Worm (Caenorhabditis elegans) whole organism, young adult: ENCODE data around the gene W01D2.3.

Experiments used
- B0019.2 ChIP-seq: fragments of 200-800 bp; sonication (Bioruptor generic); conservative IDR thresholded peaks from 2 replicates; pipeline ENCODE4 v1.3.6; 2022; ENCODE audit warnings: missing genetic modification reagents, missing genetic modification characterization, missing compliant biosample characterization
- B0261.1 ChIP-seq: sonication (generic microtip); optimal IDR thresholded peaks from 2 replicates; lab custom pipeline; 2016; ENCODE audit warnings: mild to moderate bottlenecking, missing genetic modification characterization, moderate library complexity, missing compliant biosample characterization
- B0336.3 ChIP-seq: fragments of 200-800 bp; sonication (Bioruptor generic); IDR thresholded peaks from 2 replicates; pipeline ENCODE4 v1.3.6; 2022; ENCODE audit warnings: missing genetic modification characterization, missing compliant biosample characterization
- F23B12.7 ChIP-seq: sonication (generic microtip); optimal IDR thresholded peaks from 2 replicates; lab custom pipeline; 2017; ENCODE audit warnings: missing genetic modification characterization, mild to moderate bottlenecking, missing compliant biosample characterization, antibody characterized with exemption, moderate library complexity; ENCODE audit not compliant: insufficient read depth
- F37B4.10 ChIP-seq: fragments of 200-800 bp; sonication (Bioruptor generic); IDR thresholded peaks from 2 replicates; pipeline ENCODE4 v1.3.6; 2022; ENCODE audit warnings: missing genetic modification characterization, missing compliant biosample characterization
- F57C9.4 ChIP-seq: sonication (generic microtip); optimal IDR thresholded peaks from 2 replicates; lab custom pipeline; 2017; ENCODE audit warnings: mild to moderate bottlenecking, missing genetic modification characterization, missing compliant biosample characterization
- ama-1 ChIP-seq, 3 experiments: fragments of 150-350 bp in 1 of 3; sonication (generic microtip) in 2 of 3; optimal IDR thresholded peaks; 2 replicates each; lab custom pipeline; 2014 to 2018; ENCODE audit warnings: missing biosample characterization in 2 of 3, missing genetic modification characterization in 2 of 3, missing genetic modification reagents in 2 of 3
- aptf-2 ChIP-seq: fragments of 200-800 bp; sonication (Bioruptor generic); conservative IDR thresholded peaks from 2 replicates; pipeline ENCODE4 v1.3.6; 2022; ENCODE audit warnings: missing genetic modification reagents, missing genetic modification characterization, missing compliant biosample characterization
- aptf-3 ChIP-seq: fragments of 200-800 bp; sonication (Bioruptor generic); IDR thresholded peaks from 2 replicates; pipeline ENCODE4 v1.3.6; 2022; ENCODE audit warnings: missing genetic modification characterization, missing compliant biosample characterization
- atf-7 ChIP-seq: sonication (generic microtip); optimal IDR thresholded peaks from 2 replicates; lab custom pipeline; 2017; ENCODE audit warnings: mild to moderate bottlenecking, missing genetic modification characterization, missing compliant biosample characterization
- bed-1 ChIP-seq: fragments of 200-800 bp; sonication (Bioruptor generic); IDR thresholded peaks from 2 replicates; pipeline ENCODE4 v1.3.6; 2022; ENCODE audit warnings: missing genetic modification reagents, missing genetic modification characterization, missing compliant biosample characterization
- bed-2 ChIP-seq: fragments of 200-800 bp; sonication (Bioruptor generic); IDR thresholded peaks from 2 replicates; pipeline ENCODE4 v1.3.6; 2022; ENCODE audit warnings: missing genetic modification reagents, missing genetic modification characterization, missing compliant biosample characterization
- cebp-2 ChIP-seq: fragments of 200-800 bp; sonication (Bioruptor generic); IDR thresholded peaks from 2 replicates; pipeline ENCODE4 v1.3.6; 2022; ENCODE audit warnings: missing genetic modification characterization, missing compliant biosample characterization
- ceh-40 ChIP-seq: fragments of 200-800 bp; sonication (Bioruptor generic); IDR thresholded peaks from 2 replicates; pipeline ENCODE4 v1.3.6; 2022; ENCODE audit warnings: missing genetic modification characterization, missing compliant biosample characterization
- ceh-79 ChIP-seq: sonication (generic microtip); optimal IDR thresholded peaks from 2 replicates; lab custom pipeline; 2017; ENCODE audit warnings: mild to moderate bottlenecking, missing genetic modification characterization, missing compliant biosample characterization
- dpl-1 ChIP-seq: fragments of 150-350 bp; optimal IDR thresholded peaks from 2 replicates; lab custom pipeline; 2014; ENCODE audit warnings: missing biosample characterization, missing genetic modification reagents, missing genetic modification characterization
- egl-18 ChIP-seq: fragments of 200-800 bp; sonication (Bioruptor generic); IDR thresholded peaks from 2 replicates; pipeline ENCODE4 v1.3.6; 2022; ENCODE audit warnings: missing genetic modification reagents, missing genetic modification characterization, missing compliant biosample characterization
- egrh-3 ChIP-seq: fragments of 200-800 bp; sonication (Bioruptor generic); IDR thresholded peaks from 2 replicates; pipeline ENCODE4 v1.3.6; 2022; ENCODE audit warnings: missing genetic modification reagents, missing genetic modification characterization, missing compliant biosample characterization
- fkh-3 ChIP-seq: sonication (generic microtip); optimal IDR thresholded peaks from 2 replicates; lab custom pipeline; 2016; ENCODE audit warnings: mild to moderate bottlenecking, missing genetic modification characterization, missing compliant biosample characterization
- hmg-20 ChIP-seq: fragments of 200-800 bp; sonication (Bioruptor generic); IDR thresholded peaks from 2 replicates; pipeline ENCODE4 v1.3.6; 2022; ENCODE audit warnings: missing genetic modification reagents, missing genetic modification characterization, missing compliant biosample characterization
- hrde-1 ChIP-seq: sonication (generic microtip); optimal IDR thresholded peaks from 2 replicates; lab custom pipeline; 2016; ENCODE audit warnings: missing genetic modification characterization, mild to moderate bottlenecking, missing compliant biosample characterization, moderate library complexity, missing genotype, missing genetic modification reagents, borderline replicate concordance
- let-526 ChIP-seq: fragments of 200-800 bp; sonication (Bioruptor generic); IDR thresholded peaks from 2 replicates; pipeline ENCODE4 v1.3.6; 2022; ENCODE audit warnings: missing genetic modification reagents, missing genetic modification characterization, missing compliant biosample characterization
- let-607 ChIP-seq, 2 experiments: fragments of 200-800 bp in 1 of 2; sonication (Bioruptor generic) in 1 of 2; sonication (generic microtip) in 1 of 2; optimal IDR thresholded peaks; 2 replicates each; lab custom pipeline; 2016 to 2018; ENCODE audit warnings: mild to moderate bottlenecking in 2 of 2, missing compliant biosample characterization in 2 of 2, missing genetic modification characterization in 2 of 2, moderate library complexity in 2 of 2, missing genotype in 1 of 2
- lin-26 ChIP-seq: fragments of 200-800 bp; sonication (Bioruptor generic); IDR thresholded peaks from 2 replicates; pipeline ENCODE4 v1.3.6; 2022; ENCODE audit warnings: missing genetic modification reagents, missing genetic modification characterization, missing compliant biosample characterization
- lin-35 ChIP-seq, 3 experiments: fragments of 150-350 bp in 2 of 3; sonication (generic microtip) in 1 of 3; optimal IDR thresholded peaks; 2 replicates each; lab custom pipeline; 2014 to 2018; ENCODE audit warnings: missing biosample characterization in 3 of 3, missing genetic modification characterization in 3 of 3, missing genetic modification reagents in 3 of 3
- lsl-1 ChIP-seq: fragments of 200-800 bp; sonication (Bioruptor generic); optimal IDR thresholded peaks from 2 replicates; lab custom pipeline; 2018; ENCODE audit warnings: mild to moderate bottlenecking, missing genetic modification characterization, moderate library complexity, missing compliant biosample characterization
- madf-3 ChIP-seq: fragments of 200-800 bp; sonication (Bioruptor generic); IDR thresholded peaks from 2 replicates; pipeline ENCODE4 v1.3.6; 2022; ENCODE audit warnings: missing genetic modification reagents, missing genetic modification characterization, missing compliant biosample characterization
- mcd-1 ChIP-seq: fragments of 200-800 bp; sonication (Bioruptor generic); IDR thresholded peaks from 2 replicates; pipeline ENCODE4 v1.3.6; 2022; ENCODE audit warnings: missing genetic modification reagents, missing genetic modification characterization, missing compliant biosample characterization
- mes-4 ChIP-seq: sonication (generic microtip); optimal IDR thresholded peaks from 2 replicates; lab custom pipeline; 2016; ENCODE audit warnings: missing genotype, missing genetic modification characterization, missing compliant biosample characterization
- nfyb-1 ChIP-seq: fragments of 200-800 bp; sonication (Bioruptor generic); IDR thresholded peaks from 2 replicates; pipeline ENCODE4 v1.3.6; 2022; ENCODE audit warnings: missing genetic modification reagents, missing genetic modification characterization, missing compliant biosample characterization
- nhr-120 ChIP-seq: fragments of 200-800 bp; sonication (Bioruptor generic); IDR thresholded peaks from 2 replicates; pipeline ENCODE4 v1.3.6; 2022; ENCODE audit warnings: missing genetic modification characterization, missing compliant biosample characterization
- nhr-27 ChIP-seq: fragments of 200-800 bp; sonication (Bioruptor generic); optimal IDR thresholded peaks from 2 replicates; lab custom pipeline; 2018; ENCODE audit warnings: mild to moderate bottlenecking, missing genetic modification characterization, moderate library complexity, missing compliant biosample characterization
- pbrm-1 ChIP-seq: fragments of 200-800 bp; sonication (Bioruptor generic); IDR thresholded peaks from 2 replicates; pipeline ENCODE4 v1.3.6; 2022; ENCODE audit warnings: missing genetic modification reagents, missing genetic modification characterization, missing compliant biosample characterization
- repo-1 ChIP-seq: sonication (generic microtip); optimal IDR thresholded peaks from 2 replicates; lab custom pipeline; 2017; ENCODE audit warnings: mild to moderate bottlenecking, missing genetic modification characterization, missing compliant biosample characterization
- sea-2 ChIP-seq: fragments of 200-800 bp; sonication (Bioruptor generic); IDR thresholded peaks from 2 replicates; pipeline ENCODE4 v1.3.6; 2022; ENCODE audit warnings: missing genetic modification characterization, missing compliant biosample characterization
- snpc-1.1 ChIP-seq: sonication (generic microtip); optimal IDR thresholded peaks from 2 replicates; lab custom pipeline; 2017; ENCODE audit warnings: missing genetic modification characterization, mild to moderate bottlenecking, missing compliant biosample characterization, antibody characterized with exemption, moderate library complexity, missing genotype, missing genetic modification reagents; ENCODE audit not compliant: insufficient read depth
- tbp1 ChIP-seq: fragments of 200-800 bp; sonication (Bioruptor generic); optimal IDR thresholded peaks from 2 replicates; lab custom pipeline; 2018; ENCODE audit warnings: mild to moderate bottlenecking, missing genetic modification characterization, missing compliant biosample characterization
- tbx-9 ChIP-seq: sonication (generic microtip); optimal IDR thresholded peaks from 2 replicates; lab custom pipeline; 2016; ENCODE audit warnings: borderline replicate concordance, missing genetic modification characterization, inconsistent platforms, missing compliant biosample characterization
- zim-3 ChIP-seq: sonication (generic microtip); optimal IDR thresholded peaks from 2 replicates; lab custom pipeline; 2017; ENCODE audit warnings: mild to moderate bottlenecking, missing genetic modification characterization, moderate library complexity, missing compliant biosample characterization
- ztf-26 ChIP-seq: sonication (generic microtip); optimal IDR thresholded peaks from 2 replicates; lab custom pipeline; 2017; ENCODE audit warnings: missing genetic modification characterization, missing compliant biosample characterization
- ztf-6 ChIP-seq: fragments of 200-800 bp; sonication (Bioruptor generic); IDR thresholded peaks from 2 replicates; pipeline ENCODE4 v1.3.6; 2022; ENCODE audit warnings: missing genetic modification reagents, missing genetic modification characterization, missing compliant biosample characterization

The W01D2.3 gene

ce11 chrII:14822419-14822818 lies 18.3 kb upstream of the W01D2.3 start (continued):
- TF ChIP-seq tbx-9 (no peak), B0019.2 (GFP tag; lab: Robert Waterston, UW) (no peak), sea-2 (GFP tag; lab: Robert Waterston, UW) (no peak), tbp1 (no peak), lsl-1 (no peak), egl-18 (GFP tag; lab: Robert Waterston, UW) (no peak), hmg-20 (GFP tag; lab: Robert Waterston, UW) (no peak), mcd-1 (GFP tag; lab: Robert Waterston, UW) (peak; percentile 48), egrh-3 (no peak), F57C9.4 (tag; lab: Kevin White, UChicago) (no peak), ztf-26 (tag; lab: Kevin White, UChicago) (no peak), nhr-27 (tag; lab: Kevin White, UChicago) (no peak), ceh-40 (GFP tag; lab: Robert Waterston, UW) (no peak), ceh-79 (no peak), bed-1 (GFP tag; lab: Robert Waterston, UW) (no peak), B0261.1 (tag; lab: Kevin White, UChicago) (no peak), lin-26 (GFP tag; lab: Robert Waterston, UW) (peak; percentile 33; the same call in 1 of the 2 replicates), dpl-1 (GFP tag; lab: Kevin White, UChicago) (no peak), nhr-120 (no peak), aptf-3 (GFP tag; lab: Robert Waterston, UW) (no peak), hrde-1 (tag; lab: Kevin White, UChicago) (no peak), lin-35 (GFP tag; optimal IDR thresholded peaks at IDR 0.05; lab: Kevin White, UChicago) (no peak), let-607 (tag; optimal IDR thresholded peaks at IDR 0.05; lab: Kevin White, UChicago) (peak in 1 of 2 experiments; percentile 1), F23B12.7 (tag; lab: Kevin White, UChicago) (no peak), fkh-3 (tag; lab: Kevin White, UChicago) (no peak), mes-4 (tag; lab: Kevin White, UChicago) (no peak), B0336.3 (0 out of 2 replicates have a peak, but pooled peaks have one; percentile 18), bed-2 (no peak), pbrm-1 (GFP tag; lab: Robert Waterston, UW) (0 out of 2 replicates have a peak, but pooled peaks have one; percentile 39), cebp-2 (GFP tag; lab: Robert Waterston, UW) (no peak), madf-3 (GFP tag; lab: Robert Waterston, UW) (no peak), ama-1 (optimal IDR thresholded peaks at IDR 0.05; lab: Kevin White, UChicago) (no peak), ama-1 (GFP tag; optimal IDR thresholded peaks at IDR 0.05; lab: Kevin White, UChicago) (no peak), ztf-6 (GFP tag; lab: Robert Waterston, UW) (no peak), F37B4.10 (GFP tag; lab: Robert Waterston, UW) (no peak), repo-1 (tag; lab: Kevin White, UChicago) (peak; percentile 9), zim-3 (tag; lab: Kevin White, UChicago) (no peak), snpc-1.1 (tag; lab: Kevin White, UChicago) (no peak), atf-7 (tag; lab: Kevin White, UChicago) (no peak), aptf-2 (no peak), nfyb-1 (GFP tag; lab: Robert Waterston, UW) (no peak), let-526 (GFP tag; lab: Robert Waterston, UW) (no peak)
